Fruit fly (Drosophila melanogaster): ENCODE results near the gene Nop56.
A peak's percentile ranks its signal among the peaks of the same experiment; 100 is the strongest.

Gene Nop56

DNA sequence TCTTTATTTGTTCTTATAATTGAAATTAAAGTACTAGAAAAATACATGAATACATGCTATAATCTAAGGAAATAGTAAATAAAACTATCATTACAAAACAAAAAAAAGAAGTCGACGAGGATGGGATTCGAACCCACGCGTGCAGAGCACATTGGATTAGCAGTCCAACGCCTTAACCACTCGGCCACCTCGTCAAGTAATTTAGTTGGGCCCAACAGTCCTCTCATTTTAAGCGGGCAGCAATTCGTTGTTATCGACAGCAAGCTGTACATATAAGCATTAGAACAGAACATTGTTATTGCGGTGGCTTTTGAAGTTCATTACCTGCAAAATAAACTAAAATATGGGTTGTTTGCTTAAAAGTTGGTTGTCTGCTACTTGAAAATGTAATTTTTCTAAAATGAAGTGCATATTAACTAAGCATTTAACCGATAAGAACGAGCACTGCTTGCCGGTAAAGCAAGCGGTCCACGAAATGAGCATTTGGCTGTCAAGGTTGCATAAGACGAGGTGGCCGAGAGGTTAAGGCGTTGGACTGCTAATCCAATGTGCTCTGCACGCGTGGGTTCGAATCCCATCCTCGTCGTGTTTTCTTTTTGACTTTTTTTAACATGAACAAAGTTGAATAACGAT is 23.7 kb downstream of the Nop56 start (continued):
- TF ChIP-seq CG1792 (GFP tag; optimal IDR thresholded peaks at IDR 0.05) = no peak
- no peak for TF ChIP-seq cwo (GFP tag; optimal IDR thresholded peaks at IDR 0.05)
- TF ChIP-seq CG1603 (tag; optimal IDR thresholded peaks at IDR 0.05) = no peak
- no peak for TF ChIP-seq ro (GFP tag; IDR thresholded peaks at IDR 0.05)
- TF ChIP-seq CG17359 (tag; optimal IDR thresholded peaks at IDR 0.05) = no peak
- no peak for TF ChIP-seq CG10543 (GFP tag; optimal IDR thresholded peaks at IDR 0.05)
- no peak for TF ChIP-seq repo (GFP tag; optimal IDR thresholded peaks at IDR 0.05)
- no peak for TF ChIP-seq CG6254 (GFP tag; optimal IDR thresholded peaks at IDR 0.05)
- no peak for TF ChIP-seq CG12744 (GFP tag; optimal IDR thresholded peaks at IDR 0.05)
- no peak for TF ChIP-seq CG2120 (GFP tag; optimal IDR thresholded peaks at IDR 0.05)
- TF ChIP-seq Optix (GFP tag; IDR thresholded peaks at IDR 0.05) = no peak
- peak; percentile 5 for TF ChIP-seq CG11504 (tag; optimal IDR thresholded peaks at IDR 0.05)
- peak; percentile 80 for TF ChIP-seq CG16813 (GFP tag; IDR thresholded peaks at IDR 0.05; ENCODE audit: partially characterized antibody)
- TF ChIP-seq Lhr (GFP tag; optimal IDR thresholded peaks at IDR 0.05) = no peak
- TF ChIP-seq CG10654 (GFP tag; optimal IDR thresholded peaks at IDR 0.05) = no peak
- no peak for TF ChIP-seq dm (GFP tag; optimal IDR thresholded peaks at IDR 0.05)
- no peak for TF ChIP-seq abd-A (tag; optimal IDR thresholded peaks at IDR 0.05)
- peak; percentile 81 for TF ChIP-seq tna (GFP tag; IDR thresholded peaks at IDR 0.05; ENCODE audit: partially characterized antibody)
- TF ChIP-seq seq (GFP tag; IDR thresholded peaks at IDR 0.05) = no peak
- TF ChIP-seq Sox102F (GFP tag; optimal IDR thresholded peaks at IDR 0.05) = no peak
- TF ChIP-seq CG2129 (GFP tag; IDR thresholded peaks at IDR 0.05; ENCODE audit: partially characterized antibody) = peak; percentile 19; the same call in 1 of the 2 replicates
- no peak for TF ChIP-seq Sox100B (GFP tag; optimal IDR thresholded peaks at IDR 0.05)
- no peak for TF ChIP-seq CG13894 (tag; optimal IDR thresholded peaks at IDR 0.05)
- TF ChIP-seq CG3065 (GFP tag; optimal IDR thresholded peaks at IDR 0.05) = no peak
- TF ChIP-seq ash1 (GFP tag; optimal IDR thresholded peaks at IDR 0.05) = no peak
- TF ChIP-seq CG33213 (GFP tag; optimal IDR thresholded peaks at IDR 0.05) = no peak
- no peak for TF ChIP-seq so (GFP tag; IDR thresholded peaks at IDR 0.05)
- no peak for TF ChIP-seq exex (tag; optimal IDR thresholded peaks at IDR 0.05)
- no peak for TF ChIP-seq Hand (GFP tag; optimal IDR thresholded peaks at IDR 0.05)
- TF ChIP-seq caup (GFP tag; optimal IDR thresholded peaks at IDR 0.05; ENCODE audit: severe bottlenecking) = no peak
- no peak for TF ChIP-seq H2.0 (GFP tag; IDR thresholded peaks at IDR 0.05)
- TF ChIP-seq CG43689 (GFP tag; IDR thresholded peaks at IDR 0.05) = no peak
- TF ChIP-seq CG8944 (GFP tag; optimal IDR thresholded peaks at IDR 0.05) = no peak
- TF ChIP-seq Ada2b (GFP tag; IDR thresholded peaks at IDR 0.05) = no peak
- TF ChIP-seq Adf1 (GFP tag; IDR thresholded peaks at IDR 0.05) = no peak
- TF ChIP-seq CG9817 (tag; optimal IDR thresholded peaks at IDR 0.05) = no peak
- no peak for TF ChIP-seq HHEX (GFP tag; optimal IDR thresholded peaks at IDR 0.05)
- TF ChIP-seq fd3F (GFP tag; optimal IDR thresholded peaks at IDR 0.05) = no peak
- TF ChIP-seq CG3995 (GFP tag; optimal IDR thresholded peaks at IDR 0.05) = no peak
- TF ChIP-seq gcm2 (GFP tag; optimal IDR thresholded peaks at IDR 0.05) = no peak
- no peak for TF ChIP-seq da (GFP tag; optimal IDR thresholded peaks at IDR 0.05)
- no peak for TF ChIP-seq Sry-β (GFP tag; optimal IDR thresholded peaks at IDR 0.05)
- TF ChIP-seq eyg (GFP tag; optimal IDR thresholded peaks at IDR 0.05) = no peak
- no peak for TF ChIP-seq Nf-YA (GFP tag; IDR thresholded peaks at IDR 0.05)
- no peak for TF ChIP-seq cg (GFP tag; optimal IDR thresholded peaks at IDR 0.05)
- TF ChIP-seq CG6765 (GFP tag; optimal IDR thresholded peaks at IDR 0.05) = no peak
- TF ChIP-seq CG2875 (GFP tag; optimal IDR thresholded peaks at IDR 0.05) = no peak
- TF ChIP-seq eve (GFP tag; optimal IDR thresholded peaks at IDR 0.05) = no peak
- peak; percentile 5 for TF ChIP-seq CG14710 (tag; optimal IDR thresholded peaks at IDR 0.05)
- no peak for TF ChIP-seq sug (tag; optimal IDR thresholded peaks at IDR 0.05)

Data from whole organism, embryonic.